Worm (Caenorhabditis elegans) whole organism, early embryonic: Measurements from ENCODE around the gene ttm-1.

Experiments used
- B0310.2 ChIP-seq: sonication (generic microtip); optimal IDR thresholded peaks from 2 replicates; lab custom pipeline; 2016; ENCODE audit warnings: mild to moderate bottlenecking, missing genetic modification characterization, missing compliant biosample characterization
- F13C5.2 ChIP-seq: sonication (generic microtip); optimal IDR thresholded peaks from 2 replicates; lab custom pipeline; 2017; ENCODE audit warnings: mild to moderate bottlenecking, missing genetic modification characterization, inconsistent platforms, missing compliant biosample characterization
- aly-1 ChIP-seq: sonication (generic microtip); optimal IDR thresholded peaks from 2 replicates; lab custom pipeline; 2016; ENCODE audit warnings: missing genetic modification characterization, missing compliant biosample characterization
- ama-1 ChIP-seq: fragments of 150-350 bp; optimal IDR thresholded peaks from 2 replicates; lab custom pipeline; 2014
- ceh-13 ChIP-seq: fragments of 200-800 bp; sonication (Bioruptor generic); optimal IDR thresholded peaks from 2 replicates; lab custom pipeline; 2018; ENCODE audit warnings: mild to moderate bottlenecking, missing genetic modification characterization, missing compliant biosample characterization
- ceh-36 ChIP-seq: sonication (generic microtip); optimal IDR thresholded peaks from 2 replicates; lab custom pipeline; 2016; ENCODE audit warnings: missing genetic modification characterization, inconsistent platforms, missing compliant biosample characterization
- ets-7 ChIP-seq: sonication (generic microtip); optimal IDR thresholded peaks from 2 replicates; lab custom pipeline; 2016; ENCODE audit warnings: missing genotype, missing genetic modification characterization, missing compliant biosample characterization
- flt-1 ChIP-seq: fragments of 200-800 bp; sonication (Bioruptor generic); IDR thresholded peaks from 2 replicates; pipeline ENCODE4 v1.3.6; 2022; ENCODE audit warnings: missing genetic modification characterization, missing compliant biosample characterization
- hmbx-1 ChIP-seq: sonication (generic microtip); optimal IDR thresholded peaks from 2 replicates; lab custom pipeline; 2016; ENCODE audit warnings: mild to moderate bottlenecking, missing genetic modification characterization, missing compliant biosample characterization
- hmg-4 ChIP-seq: fragments of 200-800 bp; sonication (Bioruptor generic); optimal IDR thresholded peaks from 2 replicates; lab custom pipeline; 2018; ENCODE audit warnings: mild to moderate bottlenecking, missing genetic modification characterization, missing compliant biosample characterization
- hnd-1 ChIP-seq: sonication (generic microtip); optimal IDR thresholded peaks from 2 replicates; lab custom pipeline; 2016; ENCODE audit warnings: missing genetic modification characterization, missing compliant biosample characterization
- pes-1 ChIP-seq: fragments of 200-800 bp; sonication (Bioruptor generic); IDR thresholded peaks from 2 replicates; pipeline ENCODE4 v1.3.6; 2022; ENCODE audit warnings: missing genetic modification reagents, missing genetic modification characterization, missing compliant biosample characterization
- scrt-1 ChIP-seq: fragments of 200-800 bp; sonication (Bioruptor generic); IDR thresholded peaks from 2 replicates; pipeline ENCODE4 v1.3.6; 2022; ENCODE audit warnings: missing genetic modification characterization, missing compliant biosample characterization
- sea-1 ChIP-seq: fragments of 200-800 bp; sonication (Bioruptor generic); conservative IDR thresholded peaks from 2 replicates; pipeline ENCODE4 v1.3.6; 2022; ENCODE audit warnings: missing genetic modification characterization, missing compliant biosample characterization
- tbx-11 ChIP-seq: fragments of 200-800 bp; sonication (Bioruptor generic); IDR thresholded peaks from 2 replicates; pipeline ENCODE4 v1.3.6; 2022; ENCODE audit warnings: missing genetic modification characterization, missing compliant biosample characterization
- tbx-37 ChIP-seq: fragments of 200-800 bp; sonication (Bioruptor generic); conservative IDR thresholded peaks from 2 replicates; pipeline ENCODE4 v1.3.6; 2022; ENCODE audit warnings: missing genetic modification reagents, missing genetic modification characterization, missing compliant biosample characterization
- tra-4 ChIP-seq: sonication (generic microtip); optimal IDR thresholded peaks from 2 replicates; lab custom pipeline; 2017; ENCODE audit warnings: missing genetic modification characterization, missing compliant biosample characterization

The ttm-1 gene

ce11 chrIII:12959286-12959685 is 7.5 kb downstream of the ttm-1 start:
- TF ChIP-seq hmg-4 (GFP tag; lab: Kevin White, UChicago), result no peak
- no peak for TF ChIP-seq tra-4
- no peak for TF ChIP-seq sea-1 (GFP tag; lab: Robert Waterston, UW)
- TF ChIP-seq ama-1 (lab: Kevin White, UChicago), result no peak
- no peak for TF ChIP-seq F13C5.2 (tag; lab: Kevin White, UChicago)
- no peak for TF ChIP-seq pes-1 (GFP tag; lab: Robert Waterston, UW)
- no peak for TF ChIP-seq aly-1 (tag; lab: Kevin White, UChicago)
- TF ChIP-seq B0310.2 (tag; lab: Kevin White, UChicago), result no peak
- TF ChIP-seq scrt-1 (GFP tag; lab: Robert Waterston, UW), result no peak
- no peak for TF ChIP-seq tbx-37 (GFP tag; lab: Robert Waterston, UW)
- no peak for TF ChIP-seq hmbx-1 (tag; lab: Kevin White, UChicago)
- no peak for TF ChIP-seq flt-1
- TF ChIP-seq ceh-36 (tag; lab: Kevin White, UChicago), result no peak
- TF ChIP-seq ceh-13 (GFP tag; lab: Kevin White, UChicago), result no peak
- no peak for TF ChIP-seq hnd-1 (tag; lab: Kevin White, UChicago)
- TF ChIP-seq ets-7, result no peak
- TF ChIP-seq tbx-11 (GFP tag; lab: Robert Waterston, UW), result no peak

ce11 chrIII:12952615-12953014 is 14.2 kb downstream of the ttm-1 start:
- TF ChIP-seq sea-1 (GFP tag; lab: Robert Waterston, UW) (no peak), hmbx-1 (tag; lab: Kevin White, UChicago) (no peak), ceh-13 (GFP tag; lab: Kevin White, UChicago) (no peak), B0310.2 (tag; lab: Kevin White, UChicago) (no peak), ets-7 (no peak), ama-1 (lab: Kevin White, UChicago) (no peak), scrt-1 (GFP tag; lab: Robert Waterston, UW) (no peak)

ce11 chrIII:12951362-12952228 is 15.2 kb downstream of the ttm-1 start, which contains the start of gene Y39E4A.1:
Gene Y39E4A.1 (plus strand): TSS chrIII:12951412.
- TF ChIP-seq ama-1 (lab: Kevin White, UChicago) (no peak), B0310.2 (tag; lab: Kevin White, UChicago) (no peak), tra-4 (no peak), hmg-4 (GFP tag; lab: Kevin White, UChicago) (no peak), flt-1 (no peak), sea-1 (GFP tag; lab: Robert Waterston, UW) (no peak), F13C5.2 (tag; lab: Kevin White, UChicago) (no peak), hmbx-1 (tag; lab: Kevin White, UChicago) (no peak), ceh-36 (tag; lab: Kevin White, UChicago) (no peak), scrt-1 (GFP tag; lab: Robert Waterston, UW) (no peak), pes-1 (GFP tag; lab: Robert Waterston, UW) (no peak), ceh-13 (GFP tag; lab: Kevin White, UChicago) (no peak), hnd-1 (tag; lab: Kevin White, UChicago) (no peak), tbx-11 (GFP tag; lab: Robert Waterston, UW) (no peak), aly-1 (tag; lab: Kevin White, UChicago) (no peak), ets-7 (no peak), tbx-37 (GFP tag; lab: Robert Waterston, UW) (no peak)

ce11 chrIII:12945072-12945471 is 21.7 kb downstream of the ttm-1 start:
- no peak for TF ChIP-seq scrt-1 (GFP tag; lab: Robert Waterston, UW)
- peak; percentile 89 for TF ChIP-seq ceh-36 (tag; lab: Kevin White, UChicago)

ce11 chrIII:12944064-12944463 is 22.7 kb downstream of the ttm-1 start:
- no peak for TF ChIP-seq tbx-37 (GFP tag; lab: Robert Waterston, UW)
- no peak for TF ChIP-seq aly-1 (tag; lab: Kevin White, UChicago)
- TF ChIP-seq ama-1 (lab: Kevin White, UChicago), result no peak
- no peak for TF ChIP-seq ceh-36 (tag; lab: Kevin White, UChicago)
- TF ChIP-seq flt-1, result no peak
- TF ChIP-seq hmbx-1 (tag; lab: Kevin White, UChicago), result no peak
- no peak for TF ChIP-seq tra-4
- no peak for TF ChIP-seq tbx-11 (GFP tag; lab: Robert Waterston, UW)
- no peak for TF ChIP-seq hmg-4 (GFP tag; lab: Kevin White, UChicago)
- TF ChIP-seq hnd-1 (tag; lab: Kevin White, UChicago), result no peak
- no peak for TF ChIP-seq F13C5.2 (tag; lab: Kevin White, UChicago)
- TF ChIP-seq scrt-1 (GFP tag; lab: Robert Waterston, UW), result no peak

- TF ChIP-seq sea-1 (GFP tag; lab: Robert Waterston, UW) (no peak), hmg-4 (GFP tag; lab: Kevin White, UChicago) (no peak), hnd-1 (tag; lab: Kevin White, UChicago) (no peak), scrt-1 (GFP tag; lab: Robert Waterston, UW) (no peak), flt-1 (no peak), B0310.2 (tag; lab: Kevin White, UChicago) (no peak), ets-7 (no peak), tbx-11 (GFP tag; lab: Robert Waterston, UW) (no peak), pes-1 (GFP tag; lab: Robert Waterston, UW) (no peak), tbx-37 (GFP tag; lab: Robert Waterston, UW) (no peak), hmbx-1 (tag; lab: Kevin White, UChicago) (no peak)
These were observed 24.5 kb downstream of the ttm-1 start, which contains the start of gene unc-25 for ce11 chrIII:12942307-12942706. Gene unc-25 (plus strand): TSS chrIII:12942651.

- TF ChIP-seq tbx-11 (GFP tag; lab: Robert Waterston, UW), result no peak
- TF ChIP-seq pes-1 (GFP tag; lab: Robert Waterston, UW), result no peak
- TF ChIP-seq ceh-36 (tag; lab: Kevin White, UChicago), result no peak
- no peak for TF ChIP-seq flt-1
- no peak for TF ChIP-seq tbx-37 (GFP tag; lab: Robert Waterston, UW)
- TF ChIP-seq B0310.2 (tag; lab: Kevin White, UChicago), result no peak
- TF ChIP-seq scrt-1 (GFP tag; lab: Robert Waterston, UW), result no peak
- no peak for TF ChIP-seq hmbx-1 (tag; lab: Kevin White, UChicago)
- no peak for TF ChIP-seq F13C5.2 (tag; lab: Kevin White, UChicago)
- no peak for TF ChIP-seq aly-1 (tag; lab: Kevin White, UChicago)
- no peak for TF ChIP-seq ama-1 (lab: Kevin White, UChicago)
- no peak for TF ChIP-seq tra-4
These were observed 32.4 kb downstream of the ttm-1 start, which contains the start of gene epg-3 for ce11 chrIII:12934417-12934816. Gene epg-3 (plus strand): TSS chrIII:12934717.
